Worm (Caenorhabditis elegans) whole organism, L3 larva: ENCODE measurements around the gene his-40.

ENCODE experiments used
- R02D3.7 ChIP-seq: fragments of 150-350 bp; optimal IDR thresholded peaks from 2 replicates; lab custom pipeline; 2014; ENCODE audit warnings: missing biosample characterization, missing genetic modification characterization
- ZK546.5 ChIP-seq: sonication (generic microtip); optimal IDR thresholded peaks from 2 replicates; lab custom pipeline; 2017; ENCODE audit warnings: missing biosample characterization, missing genetic modification characterization
- aly-2 ChIP-seq: fragments of 150-350 bp; optimal IDR thresholded peaks from 2 replicates; lab custom pipeline; 2014; ENCODE audit warnings: missing biosample characterization, missing genetic modification characterization
- ama-1 ChIP-seq: fragments of 150-350 bp; optimal IDR thresholded peaks from 2 replicates; lab custom pipeline; 2018
- ceh-16 ChIP-seq: sonication (generic microtip); optimal IDR thresholded peaks from 2 replicates; lab custom pipeline; 2017; ENCODE audit warnings: missing biosample characterization, missing genetic modification characterization
- ceh-28 ChIP-seq: fragments of 150-350 bp; optimal IDR thresholded peaks from 2 replicates; lab custom pipeline; 2014; ENCODE audit warnings: missing biosample characterization, missing genetic modification reagents, missing genetic modification characterization
- daf-12 ChIP-seq: fragments of 150-350 bp; optimal IDR thresholded peaks from 2 replicates; lab custom pipeline; 2014; ENCODE audit warnings: missing biosample characterization, missing genetic modification reagents, missing genetic modification characterization
- egl-27 ChIP-seq: sonication (generic microtip); optimal IDR thresholded peaks from 4 replicates; lab custom pipeline; 2017; ENCODE audit warnings: missing biosample characterization, missing genetic modification reagents, missing genetic modification characterization
- egl-5 ChIP-seq: fragments of 150-350 bp; optimal IDR thresholded peaks from 2 replicates; lab custom pipeline; 2017; ENCODE audit warnings: missing biosample characterization, missing genetic modification reagents, missing genetic modification characterization, inconsistent platforms
- elt-2 ChIP-seq: sonication (generic microtip); optimal IDR thresholded peaks from 2 replicates; lab custom pipeline; 2016; ENCODE audit warnings: missing genetic modification reagents, mild to moderate bottlenecking, missing genetic modification characterization, missing compliant biosample characterization
- elt-3 ChIP-seq, 3 experiments: fragments of 150-350 bp in 1 of 3; sonication (generic microtip) in 2 of 3; optimal IDR thresholded peaks; 2 replicates in 2 of 3; 4 replicates in 1 of 3; lab custom pipeline; 2014 to 2017; ENCODE audit warnings: missing biosample characterization in 3 of 3, missing genetic modification characterization in 3 of 3
- eor-1 ChIP-seq, 2 experiments: fragments of 150-350 bp; optimal IDR thresholded peaks; 2 replicates each; lab custom pipeline; 2014 to 2018; ENCODE audit warnings: missing biosample characterization in 2 of 2, missing genetic modification characterization in 2 of 2
- fkh-10 ChIP-seq: sonication (generic microtip); optimal IDR thresholded peaks from 2 replicates; lab custom pipeline; 2017; ENCODE audit warnings: missing biosample characterization, missing genetic modification reagents, missing genetic modification characterization
- fkh-2 ChIP-seq: fragments of 150-350 bp; optimal IDR thresholded peaks from 2 replicates; lab custom pipeline; 2014; ENCODE audit warnings: missing biosample characterization, missing genetic modification reagents, missing genetic modification characterization
- fos-1 ChIP-seq: fragments of 150-350 bp; optimal IDR thresholded peaks from 2 replicates; lab custom pipeline; 2014; ENCODE audit warnings: missing biosample characterization, missing genetic modification characterization
- hmg-11 ChIP-seq: sonication (generic microtip); optimal IDR thresholded peaks from 2 replicates; lab custom pipeline; 2016; ENCODE audit warnings: missing genetic modification characterization, missing compliant biosample characterization
- jun-1 ChIP-seq: fragments of 150-350 bp; optimal IDR thresholded peaks from 2 replicates; lab custom pipeline; 2014; ENCODE audit warnings: missing biosample characterization, missing genetic modification reagents, missing genetic modification characterization
- lin-15B ChIP-seq: fragments of 150-350 bp; optimal IDR thresholded peaks from 2 replicates; lab custom pipeline; 2014; ENCODE audit warnings: missing biosample characterization, missing genetic modification characterization
- lin-39 ChIP-seq: fragments of 150-350 bp; optimal IDR thresholded peaks from 2 replicates; lab custom pipeline; 2018; ENCODE audit warnings: missing biosample characterization, missing genetic modification reagents, missing genetic modification characterization
- lsy-12 ChIP-seq: sonication (generic microtip); optimal IDR thresholded peaks from 2 replicates; lab custom pipeline; 2016; ENCODE audit warnings: mild to moderate bottlenecking, missing genetic modification characterization, missing compliant biosample characterization
- mdl-1 ChIP-seq: fragments of 150-350 bp; optimal IDR thresholded peaks from 2 replicates; lab custom pipeline; 2014; ENCODE audit warnings: missing biosample characterization, missing genetic modification characterization
- mml-1 ChIP-seq: fragments of 150-350 bp; sonication (generic microtip); optimal IDR thresholded peaks from 3 replicates; lab custom pipeline; 2014; ENCODE audit warnings: missing biosample characterization, missing genetic modification characterization
- nfya-1 ChIP-seq: sonication (generic microtip); optimal IDR thresholded peaks from 2 replicates; lab custom pipeline; 2017; ENCODE audit warnings: missing genetic modification characterization, mild to moderate bottlenecking, missing compliant biosample characterization, antibody characterized with exemption, moderate library complexity; ENCODE audit not compliant: insufficient read depth
- nhr-11 ChIP-seq: fragments of 150-350 bp; optimal IDR thresholded peaks from 2 replicates; lab custom pipeline; 2014; ENCODE audit warnings: missing biosample characterization, missing genetic modification characterization
- nhr-12 ChIP-seq: fragments of 150-350 bp; optimal IDR thresholded peaks from 2 replicates; lab custom pipeline; 2014; ENCODE audit warnings: missing biosample characterization, missing genetic modification characterization
- nhr-23 ChIP-seq: fragments of 150-350 bp; optimal IDR thresholded peaks from 2 replicates; lab custom pipeline; 2014; ENCODE audit warnings: missing biosample characterization, missing genetic modification reagents, missing genetic modification characterization
- nhr-237 ChIP-seq: fragments of 150-350 bp; optimal IDR thresholded peaks from 2 replicates; lab custom pipeline; 2014; ENCODE audit warnings: missing biosample characterization, missing genetic modification characterization
- nhr-43 ChIP-seq: sonication (generic microtip); optimal IDR thresholded peaks from 2 replicates; lab custom pipeline; 2016; ENCODE audit warnings: mild to moderate bottlenecking, missing genetic modification characterization, missing compliant biosample characterization; ENCODE audit not compliant: poor library complexity, severe bottlenecking
- nhr-67 ChIP-seq: fragments of 150-350 bp; optimal IDR thresholded peaks from 2 replicates; lab custom pipeline; 2014; ENCODE audit warnings: missing biosample characterization, missing genetic modification characterization
- nhr-76 ChIP-seq: fragments of 150-350 bp; sonication (generic microtip); optimal IDR thresholded peaks from 5 replicates; lab custom pipeline; 2014; ENCODE audit warnings: missing biosample characterization, missing genetic modification characterization
- nhr-77 ChIP-seq: fragments of 150-350 bp; optimal IDR thresholded peaks from 2 replicates; lab custom pipeline; 2014; ENCODE audit warnings: missing biosample characterization, missing genetic modification characterization
- pha-4 ChIP-seq: fragments of 150-350 bp; optimal IDR thresholded peaks from 2 replicates; lab custom pipeline; 2014; ENCODE audit warnings: missing biosample characterization, missing genetic modification reagents, missing genetic modification characterization
- pqm-1 ChIP-seq: fragments of 150-350 bp; optimal IDR thresholded peaks from 2 replicates; lab custom pipeline; 2017; ENCODE audit warnings: missing biosample characterization, missing genetic modification characterization, inconsistent platforms
- sea-2 ChIP-seq: fragments of 150-350 bp; sonication (generic microtip); optimal IDR thresholded peaks from 4 replicates; lab custom pipeline; 2014; ENCODE audit warnings: missing biosample characterization, missing genetic modification reagents, missing genetic modification characterization
- skn-1 ChIP-seq: fragments of 150-350 bp; optimal IDR thresholded peaks from 2 replicates; lab custom pipeline; 2014; ENCODE audit warnings: missing biosample characterization, missing genetic modification characterization
- tbx-2 ChIP-seq: sonication (generic microtip); optimal IDR thresholded peaks from 2 replicates; lab custom pipeline; 2016; ENCODE audit warnings: mild to moderate bottlenecking, missing genetic modification characterization, missing compliant biosample characterization
- unc-62 ChIP-seq: fragments of 150-350 bp; sonication (generic microtip); optimal IDR thresholded peaks from 4 replicates; lab custom pipeline; 2014; ENCODE audit warnings: missing biosample characterization, missing genetic modification reagents, missing genetic modification characterization
- zag-1 ChIP-seq: fragments of 150-350 bp; optimal IDR thresholded peaks from 2 replicates; lab custom pipeline; 2014; ENCODE audit warnings: missing biosample characterization, missing genetic modification characterization
- ztf-11 ChIP-seq: fragments of 150-350 bp; optimal IDR thresholded peaks from 2 replicates; lab custom pipeline; 2014; ENCODE audit warnings: missing biosample characterization, missing genetic modification characterization
- ztf-4 ChIP-seq: fragments of 150-350 bp; optimal IDR thresholded peaks from 2 replicates; lab custom pipeline; 2014; ENCODE audit warnings: missing biosample characterization, missing genetic modification characterization

The his-40 gene

DNA sequence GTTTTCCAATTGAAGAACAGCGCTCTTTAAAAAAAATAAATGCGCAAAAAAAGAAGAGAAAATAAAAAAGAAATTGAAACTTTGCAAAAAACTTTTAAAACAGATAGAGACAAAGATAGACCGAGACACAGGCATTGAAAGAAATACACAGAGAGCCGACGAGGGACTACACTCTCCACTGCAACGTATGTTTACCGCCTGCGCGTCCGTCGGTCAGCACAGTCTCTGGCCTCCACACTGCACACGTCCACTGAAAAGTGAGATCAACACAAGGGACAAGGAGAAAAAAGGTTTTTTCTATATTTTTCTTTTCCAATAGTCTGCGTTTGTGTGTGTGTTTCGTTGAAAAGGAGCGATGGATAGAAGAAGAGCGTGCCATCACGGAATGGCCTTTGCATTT is 3.5 kb upstream of the his-40 start:
- TF ChIP-seq R02D3.7 (peak; percentile 1), ceh-28 (tag; lab: Kevin White, UChicago) (peak; percentile 48), egl-27 (tag; lab: Kevin White, UChicago) (peak; percentile 30), lin-39 (tag; lab: Kevin White, UChicago) (no peak), elt-2 (no peak), lin-15B (tag; lab: Kevin White, UChicago) (peak; percentile 35), eor-1 (tag; optimal IDR thresholded peaks at IDR 0.05; lab: Kevin White, UChicago) (no peak), mdl-1 (tag; lab: Kevin White, UChicago) (peak; percentile 12), pha-4 (tag; lab: Kevin White, UChicago) (peak; percentile 74), nhr-23 (tag; lab: Kevin White, UChicago) (no peak), hmg-11 (tag; lab: Kevin White, UChicago) (peak; percentile 66), nfya-1 (tag; lab: Kevin White, UChicago) (peak; percentile 72)

DNA sequence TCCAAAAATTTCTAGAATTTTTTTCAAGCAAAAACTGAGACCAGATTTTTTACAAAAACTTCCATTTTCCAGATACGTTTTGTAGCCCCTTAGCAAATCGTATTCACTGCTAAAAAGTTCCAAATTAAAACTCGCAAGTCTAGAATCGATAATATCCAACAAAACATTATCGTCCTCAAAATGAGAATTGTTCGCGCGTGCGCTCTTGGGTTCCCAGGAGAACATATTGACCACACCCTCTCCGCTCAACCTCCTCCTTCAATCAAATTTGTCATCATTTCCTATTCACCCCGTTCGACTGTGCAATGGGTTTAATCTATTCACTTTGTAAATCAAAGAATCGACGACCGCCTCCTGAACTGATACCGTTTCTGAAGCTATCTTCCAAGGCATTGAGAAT is 2.0 kb downstream of the his-40 start:
- TF ChIP-seq fkh-10 (GFP tag; lab: Kevin White, UChicago) (no peak), aly-2 (no peak), daf-12 (tag; lab: Kevin White, UChicago) (no peak), nhr-23 (tag; lab: Kevin White, UChicago) (no peak), lsy-12 (tag; lab: Kevin White, UChicago) (no peak), hmg-11 (tag; lab: Kevin White, UChicago) (no peak), eor-1 (tag; optimal IDR thresholded peaks at IDR 0.05; lab: Kevin White, UChicago) (no peak), nhr-12 (tag; lab: Kevin White, UChicago) (no peak)

DNA sequence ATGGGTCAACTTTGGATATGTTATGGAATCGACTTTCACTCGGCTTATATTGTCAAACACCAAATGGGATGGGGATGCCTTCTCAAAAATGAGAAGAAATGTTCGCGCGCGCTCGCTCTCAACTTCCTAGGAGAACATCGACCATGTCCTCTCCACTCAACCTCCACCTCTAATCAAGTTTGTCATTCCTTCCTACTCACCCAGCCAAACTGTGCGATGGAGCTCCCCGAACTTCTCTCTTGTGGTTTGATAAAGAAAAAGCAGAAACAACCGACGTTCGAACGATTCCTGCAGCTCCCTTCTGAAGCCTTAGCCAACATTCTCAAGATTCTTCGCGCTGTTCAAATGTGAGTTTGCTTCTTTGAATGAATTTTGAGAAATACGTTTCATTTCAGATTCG is 3.3 kb downstream of the his-40 start:
- TF ChIP-seq ZK546.5 (no peak), skn-1 (tag; lab: Kevin White, UChicago) (no peak), lin-39 (tag; lab: Kevin White, UChicago) (no peak), pha-4 (tag; lab: Kevin White, UChicago) (no peak), ztf-11 (tag; lab: Kevin White, UChicago) (no peak), nhr-12 (tag; lab: Kevin White, UChicago) (no peak), fos-1 (tag; lab: Kevin White, UChicago) (no peak), egl-5 (no peak), tbx-2 (tag; lab: Kevin White, UChicago) (no peak), pqm-1 (tag; lab: Kevin White, UChicago) (no peak), aly-2 (no peak), elt-2 (no peak), unc-62 (no peak)

DNA sequence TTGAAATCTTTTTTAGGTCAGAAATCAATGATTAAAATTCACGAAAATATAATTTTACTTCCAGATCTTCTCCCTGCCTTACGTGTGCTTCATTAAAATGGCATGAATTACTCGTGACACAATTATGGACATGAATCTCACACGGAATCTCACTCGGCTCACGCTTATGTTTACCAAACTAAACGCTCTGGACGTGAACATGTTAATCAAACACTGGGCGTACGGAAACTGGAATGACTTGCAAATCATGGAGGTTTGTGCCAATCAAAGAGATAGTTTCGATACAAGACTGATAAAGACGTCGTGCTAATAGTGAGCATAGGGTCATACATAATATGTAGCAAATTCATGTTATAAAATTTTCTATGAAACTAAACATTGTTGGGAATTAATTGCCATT is 4.7 kb downstream of the his-40 start:
- no peak for TF ChIP-seq nhr-237 (tag; lab: Kevin White, UChicago)
- no peak for TF ChIP-seq nhr-77 (tag; lab: Kevin White, UChicago)
- TF ChIP-seq elt-3 (tag; optimal IDR thresholded peaks at IDR 0.05; lab: Kevin White, UChicago) = no peak
- peak; percentile 54 for TF ChIP-seq elt-2
- no peak for TF ChIP-seq ama-1 (lab: Kevin White, UChicago)
- TF ChIP-seq lin-15B (tag; lab: Kevin White, UChicago) = no peak
- TF ChIP-seq mdl-1 (tag; lab: Kevin White, UChicago) = no peak
- no peak for TF ChIP-seq hmg-11 (tag; lab: Kevin White, UChicago)
- TF ChIP-seq eor-1 (tag; optimal IDR thresholded peaks at IDR 0.05; lab: Kevin White, UChicago) = no peak
- no peak for TF ChIP-seq nhr-67
- TF ChIP-seq zag-1 (tag; lab: Kevin White, UChicago) = no peak
- peak; percentile 4 for TF ChIP-seq pqm-1 (tag; lab: Kevin White, UChicago)
- no peak for TF ChIP-seq ztf-11 (tag; lab: Kevin White, UChicago)
- TF ChIP-seq, all 47 proteins: peak for 2

DNA sequence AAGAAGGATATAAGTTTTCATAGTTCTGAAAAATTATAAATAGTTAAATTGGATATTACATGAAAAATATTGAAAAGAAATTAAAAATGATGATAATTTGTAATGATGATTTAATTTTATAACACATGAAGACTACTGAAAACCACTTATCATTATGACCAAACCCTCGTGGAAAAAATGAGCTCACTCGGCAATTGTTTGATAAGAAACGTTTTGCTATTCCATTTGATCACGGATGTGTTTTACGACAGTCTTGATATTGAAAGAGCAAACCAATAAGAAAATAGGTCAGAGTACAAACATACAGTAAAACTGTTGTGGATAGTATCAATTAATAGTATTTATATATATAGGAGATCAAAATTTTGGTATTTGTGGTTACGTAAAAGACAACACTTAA is 5.4 kb downstream of the his-40 start, which contains the start of gene spp-3:
TSS of gene spp-3 (minus strand) at position 25 of the 400 bp plus-strand sequence.
- TF ChIP-seq fkh-2 (tag; lab: Kevin White, UChicago) (no peak), pqm-1 (tag; lab: Kevin White, UChicago) (peak; percentile 93), ZK546.5 (no peak), ceh-16 (tag; lab: Kevin White, UChicago) (no peak), aly-2 (no peak), sea-2 (GFP tag; lab: Kevin White, UChicago) (no peak), mdl-1 (tag; lab: Kevin White, UChicago) (no peak), nhr-76 (tag; lab: Kevin White, UChicago) (no peak), nhr-11 (tag; lab: Kevin White, UChicago) (no peak), fos-1 (tag; lab: Kevin White, UChicago) (no peak), ceh-28 (tag; lab: Kevin White, UChicago) (no peak), jun-1 (tag; lab: Kevin White, UChicago) (peak; percentile 57), nhr-12 (tag; lab: Kevin White, UChicago) (no peak), fkh-10 (GFP tag; lab: Kevin White, UChicago) (no peak), ztf-4 (tag; lab: Kevin White, UChicago) (no peak), egl-27 (tag; lab: Kevin White, UChicago) (no peak), ama-1 (lab: Kevin White, UChicago) (no peak), lin-15B (tag; lab: Kevin White, UChicago) (no peak), elt-2 (peak; percentile 96), pha-4 (tag; lab: Kevin White, UChicago) (peak; percentile 38), zag-1 (tag; lab: Kevin White, UChicago) (no peak), unc-62 (no peak), mml-1 (no peak), lsy-12 (tag; lab: Kevin White, UChicago) (no peak), skn-1 (tag; lab: Kevin White, UChicago) (peak; percentile 88), egl-5 (no peak), tbx-2 (tag; lab: Kevin White, UChicago) (no peak), nhr-43 (no peak), R02D3.7 (no peak), nhr-67 (no peak)
